Fruit fly (Drosophila melanogaster): ENCODE results near the gene Cox10.

The Cox10 gene

dm6 chr2L:10310614-10311382 is 20.5 kb upstream of the Cox10 start, which contains the start of gene Cdk5alpha (continued):
- TF ChIP-seq scrt (GFP tag; optimal IDR thresholded peaks at IDR 0.05) (no peak), yki (optimal IDR thresholded peaks at IDR 0.05) (no peak), repo (GFP tag; optimal IDR thresholded peaks at IDR 0.05) (no peak), Abd-B (GFP tag; optimal IDR thresholded peaks at IDR 0.05) (no peak), fd3F (GFP tag; optimal IDR thresholded peaks at IDR 0.05) (no peak), Dip3 (GFP tag; optimal IDR thresholded peaks at IDR 0.05) (no peak)

dm6 chr2L:10311822-10312221 is 19.4 kb upstream of the Cox10 start:
- no peak for TF ChIP-seq insv (GFP tag; optimal IDR thresholded peaks at IDR 0.05)
- no peak for TF ChIP-seq CG6272 (GFP tag; IDR thresholded peaks at IDR 0.05)
- TF ChIP-seq CG1024 (GFP tag; IDR thresholded peaks at IDR 0.05): 0 out of 2 replicates have a peak, but pooled peaks have one; percentile 42
- TF ChIP-seq zfh1 (GFP tag; IDR thresholded peaks at IDR 0.05): no peak
- peak; percentile 26 for TF ChIP-seq zen (tag; optimal IDR thresholded peaks at IDR 0.05)
- peak; percentile 21 for TF ChIP-seq YL-1 (GFP tag; optimal IDR thresholded peaks at IDR 0.05)
- TF ChIP-seq wek (GFP tag; optimal IDR thresholded peaks at IDR 0.05): peak; percentile 10
- peak; percentile 2 for TF ChIP-seq CG13296 (GFP tag; optimal IDR thresholded peaks at IDR 0.05)
- peak in 1 of 2 experiments; percentile 23 for TF ChIP-seq Pdp1 (GFP tag; optimal IDR thresholded peaks at IDR 0.05)
- no peak for TF ChIP-seq her (GFP tag; optimal IDR thresholded peaks at IDR 0.05)
- TF ChIP-seq CG10267 (tag; optimal IDR thresholded peaks at IDR 0.05): peak; percentile 5
- no peak for TF ChIP-seq mld (GFP tag; IDR thresholded peaks at IDR 0.05; ENCODE audit: partially characterized antibody)
- TF ChIP-seq pan (optimal IDR thresholded peaks at IDR 0.05): no peak
- no peak for TF ChIP-seq pan (GFP tag; optimal IDR thresholded peaks at IDR 0.05 in 1 of 2, IDR thresholded peaks at IDR 0.05 in 1 of 2)
- TF ChIP-seq Sin3A (optimal IDR thresholded peaks at IDR 0.05): peak; percentile 28
- peak; percentile 23 for TF ChIP-seq exex (tag; optimal IDR thresholded peaks at IDR 0.05)
- TF ChIP-seq gfzf (GFP tag; optimal IDR thresholded peaks at IDR 0.05): peak; percentile 76
- peak; percentile 10 for TF ChIP-seq CG3995 (GFP tag; optimal IDR thresholded peaks at IDR 0.05)
- TF ChIP-seq klu (GFP tag; IDR thresholded peaks at IDR 0.05): no peak
- TF ChIP-seq Sry-δ (GFP tag; optimal IDR thresholded peaks at IDR 0.05): peak; percentile 42
- 0 out of 3 replicates have a peak, but pooled peaks have one; percentile 36 for TF ChIP-seq CG6791 (GFP tag; IDR thresholded peaks at IDR 0.05; ENCODE audit: partially characterized antibody)
- TF ChIP-seq nmo (GFP tag; optimal IDR thresholded peaks at IDR 0.05): peak; percentile 9
- TF ChIP-seq MESR4 (GFP tag; optimal IDR thresholded peaks at IDR 0.05): peak; percentile 83
- peak; percentile 12 for TF ChIP-seq sug (tag; optimal IDR thresholded peaks at IDR 0.05)
- peak; percentile 99 for TF ChIP-seq CG1603 (tag; optimal IDR thresholded peaks at IDR 0.05)
- peak; percentile 97 for TF ChIP-seq CG30020 (tag; optimal IDR thresholded peaks at IDR 0.05)
- peak; percentile 76 for TF ChIP-seq CG4617 (GFP tag; optimal IDR thresholded peaks at IDR 0.05; ENCODE audit: borderline replicate concordance)
- TF ChIP-seq hb (GFP tag; IDR thresholded peaks at IDR 0.05; ENCODE audit: partially characterized antibody): no peak
- no peak for TF ChIP-seq tap (tag; optimal IDR thresholded peaks at IDR 0.05)
- peak; percentile 95 for TF ChIP-seq pfk (GFP tag; optimal IDR thresholded peaks at IDR 0.05)
- no peak for TF ChIP-seq slou (GFP tag; optimal IDR thresholded peaks at IDR 0.05)
- TF ChIP-seq CG12299 (tag; optimal IDR thresholded peaks at IDR 0.05): no peak
- TF ChIP-seq E2f2 (GFP tag; IDR thresholded peaks at IDR 0.05): peak; percentile 31
- no peak for TF ChIP-seq tll (GFP tag; optimal IDR thresholded peaks at IDR 0.05)
- no peak for TF ChIP-seq fd3F (GFP tag; optimal IDR thresholded peaks at IDR 0.05)
- TF ChIP-seq Aef1 (GFP tag; IDR thresholded peaks at IDR 0.05): no peak
- TF ChIP-seq Ets97D (GFP tag; optimal IDR thresholded peaks at IDR 0.05): peak; percentile 38
- TF ChIP-seq CG14710 (tag; optimal IDR thresholded peaks at IDR 0.05): peak; percentile 23
- peak; percentile 46; the same call in 1 of the 3 replicates for TF ChIP-seq row (GFP tag; IDR thresholded peaks at IDR 0.05)
- no peak for TF ChIP-seq ham (GFP tag; IDR thresholded peaks at IDR 0.05)
- peak; percentile 7 for TF ChIP-seq bigmax (GFP tag; optimal IDR thresholded peaks at IDR 0.05)
- TF ChIP-seq Med (GFP tag): peak; percentile 43

All from whole organism, embryonic.